Worm (Caenorhabditis elegans) whole organism, young adult: ENCODE results near the gene nprl-2.
A peak's percentile ranks its signal among the peaks of the same experiment; 100 is the strongest.

Experiments
- B0035.1 ChIP-seq: sonication (generic microtip); optimal IDR thresholded peaks from 2 replicates; lab custom pipeline; 2016; ENCODE audit warnings: missing genetic modification characterization, mild to moderate bottlenecking, missing compliant biosample characterization, missing genotype, missing genetic modification reagents
- C17E4.6 ChIP-seq: fragments of 200-800 bp; sonication (Bioruptor generic); IDR thresholded peaks from 2 replicates; pipeline ENCODE4 v1.3.6; 2022; ENCODE audit warnings: missing genetic modification reagents, missing genetic modification characterization, missing compliant biosample characterization
- F37B4.10 ChIP-seq: fragments of 200-800 bp; sonication (Bioruptor generic); IDR thresholded peaks from 2 replicates; pipeline ENCODE4 v1.3.6; 2022; ENCODE audit warnings: missing genetic modification characterization, missing compliant biosample characterization
- F49E8.2 ChIP-seq: sonication (generic microtip); optimal IDR thresholded peaks from 3 replicates; lab custom pipeline; 2017; ENCODE audit warnings: missing genetic modification characterization, mild to moderate bottlenecking, missing compliant biosample characterization, antibody characterized with exemption, moderate library complexity; ENCODE audit not compliant: insufficient read depth
- F57C9.4 ChIP-seq: sonication (generic microtip); optimal IDR thresholded peaks from 2 replicates; lab custom pipeline; 2017; ENCODE audit warnings: mild to moderate bottlenecking, missing genetic modification characterization, missing compliant biosample characterization
- K11D2.4 ChIP-seq: fragments of 200-800 bp; sonication (Bioruptor generic); IDR thresholded peaks from 2 replicates; pipeline ENCODE4 v1.3.6; 2022; ENCODE audit warnings: missing genetic modification reagents, missing genetic modification characterization, missing compliant biosample characterization
- T07F8.4 ChIP-seq: sonication (generic microtip); optimal IDR thresholded peaks from 2 replicates; lab custom pipeline; 2016; ENCODE audit warnings: mild to moderate bottlenecking, missing genetic modification characterization, moderate library complexity, missing compliant biosample characterization
- ama-1 ChIP-seq, 3 experiments: fragments of 150-350 bp in 1 of 3; sonication (generic microtip) in 2 of 3; optimal IDR thresholded peaks; 2 replicates each; lab custom pipeline; 2014 to 2018; ENCODE audit warnings: missing biosample characterization in 2 of 3, missing genetic modification characterization in 2 of 3, missing genetic modification reagents in 2 of 3
- attf-3 ChIP-seq: fragments of 200-800 bp; sonication (Bioruptor generic); conservative IDR thresholded peaks from 2 replicates; pipeline ENCODE4 v1.3.6; 2022; ENCODE audit warnings: missing genetic modification reagents, missing genetic modification characterization, missing compliant biosample characterization
- attf-5 ChIP-seq: fragments of 200-800 bp; sonication (Bioruptor generic); optimal IDR thresholded peaks from 2 replicates; lab custom pipeline; 2018; ENCODE audit warnings: mild to moderate bottlenecking, missing genetic modification characterization, missing compliant biosample characterization
- ceh-58 ChIP-seq: fragments of 200-800 bp; sonication (Bioruptor generic); IDR thresholded peaks from 2 replicates; pipeline ENCODE4 v1.3.6; 2022; ENCODE audit warnings: missing genetic modification characterization, missing compliant biosample characterization
- chd-7 ChIP-seq: sonication (generic microtip); optimal IDR thresholded peaks from 2 replicates; lab custom pipeline; 2016; ENCODE audit warnings: mild to moderate bottlenecking, missing genetic modification characterization, moderate library complexity, missing compliant biosample characterization
- die-1 ChIP-seq: sonication (generic microtip); optimal IDR thresholded peaks from 2 replicates; lab custom pipeline; 2016; ENCODE audit warnings: missing genotype, mild to moderate bottlenecking, missing genetic modification characterization, missing compliant biosample characterization
- dox-1 ChIP-seq: fragments of 200-800 bp; sonication (Bioruptor generic); IDR thresholded peaks from 2 replicates; pipeline ENCODE4 v1.3.6; 2022; ENCODE audit warnings: missing genetic modification reagents, missing genetic modification characterization, missing compliant biosample characterization
- dpff-1 ChIP-seq: sonication (generic microtip); optimal IDR thresholded peaks from 2 replicates; lab custom pipeline; 2017; ENCODE audit warnings: mild to moderate bottlenecking, missing genetic modification characterization, missing compliant biosample characterization
- dpl-1 ChIP-seq: fragments of 150-350 bp; optimal IDR thresholded peaks from 2 replicates; lab custom pipeline; 2014; ENCODE audit warnings: missing biosample characterization, missing genetic modification reagents, missing genetic modification characterization
- egl-44 ChIP-seq: fragments of 200-800 bp; sonication (Bioruptor generic); IDR thresholded peaks from 2 replicates; pipeline ENCODE4 v1.3.6; 2022; ENCODE audit warnings: missing genetic modification reagents, missing genetic modification characterization, missing compliant biosample characterization
- fkh-3 ChIP-seq: sonication (generic microtip); optimal IDR thresholded peaks from 2 replicates; lab custom pipeline; 2016; ENCODE audit warnings: mild to moderate bottlenecking, missing genetic modification characterization, missing compliant biosample characterization
- hlh-12 ChIP-seq: sonication (generic microtip); optimal IDR thresholded peaks from 2 replicates; lab custom pipeline; 2016; ENCODE audit warnings: missing genetic modification characterization, missing compliant biosample characterization
- hmg-1.2 ChIP-seq: fragments of 200-800 bp; sonication (Bioruptor generic); IDR thresholded peaks from 2 replicates; pipeline ENCODE4 v1.3.6; 2022; ENCODE audit warnings: missing genetic modification reagents, missing genetic modification characterization, missing compliant biosample characterization
- lag-1 ChIP-seq: fragments of 200-800 bp; sonication (Bioruptor generic); IDR thresholded peaks from 2 replicates; pipeline ENCODE4 v1.3.6; 2022; ENCODE audit warnings: missing genetic modification reagents, missing genetic modification characterization, missing compliant biosample characterization
- let-526 ChIP-seq: fragments of 200-800 bp; sonication (Bioruptor generic); IDR thresholded peaks from 2 replicates; pipeline ENCODE4 v1.3.6; 2022; ENCODE audit warnings: missing genetic modification reagents, missing genetic modification characterization, missing compliant biosample characterization
- madf-10 ChIP-seq: sonication (generic microtip); optimal IDR thresholded peaks from 2 replicates; lab custom pipeline; 2016; ENCODE audit warnings: mild to moderate bottlenecking, missing genetic modification characterization, missing compliant biosample characterization
- mes-4 ChIP-seq: sonication (generic microtip); optimal IDR thresholded peaks from 2 replicates; lab custom pipeline; 2016; ENCODE audit warnings: missing genotype, missing genetic modification characterization, missing compliant biosample characterization
- nfya-2 ChIP-seq: fragments of 200-800 bp; sonication (Bioruptor generic); IDR thresholded peaks from 2 replicates; pipeline ENCODE4 v1.3.6; 2022; ENCODE audit warnings: missing genetic modification reagents, missing genetic modification characterization, missing compliant biosample characterization
- rcor-1 ChIP-seq: fragments of 200-800 bp; sonication (Bioruptor generic); IDR thresholded peaks from 2 replicates; pipeline ENCODE4 v1.3.6; 2022; ENCODE audit warnings: missing genetic modification reagents, missing genetic modification characterization, missing compliant biosample characterization
- sdz-38 ChIP-seq: sonication (generic microtip); optimal IDR thresholded peaks from 2 replicates; lab custom pipeline; 2016; ENCODE audit warnings: missing genotype, missing genetic modification characterization, missing compliant biosample characterization
- snpc-1.1 ChIP-seq: sonication (generic microtip); optimal IDR thresholded peaks from 2 replicates; lab custom pipeline; 2017; ENCODE audit warnings: missing genetic modification characterization, mild to moderate bottlenecking, missing compliant biosample characterization, antibody characterized with exemption, moderate library complexity, missing genotype, missing genetic modification reagents; ENCODE audit not compliant: insufficient read depth
- snpc-4 ChIP-seq, 5 experiments: fragments of 150-350 bp in 1 of 5; sonication (generic microtip) in 4 of 5; optimal IDR thresholded peaks; 2 replicates each; lab custom pipeline; 2014 to 2018; ENCODE audit warnings: missing genetic modification characterization in 5 of 5, missing biosample characterization in 3 of 5, antibody characterized with exemption in 2 of 5, mild to moderate bottlenecking in 2 of 5, missing compliant biosample characterization in 2 of 5, missing genotype in 2 of 5, moderate library complexity in 2 of 5, missing genetic modification reagents in 1 of 5
- tbp1 ChIP-seq: fragments of 200-800 bp; sonication (Bioruptor generic); optimal IDR thresholded peaks from 2 replicates; lab custom pipeline; 2018; ENCODE audit warnings: mild to moderate bottlenecking, missing genetic modification characterization, missing compliant biosample characterization
- unc-130 ChIP-seq: sonication (generic microtip); optimal IDR thresholded peaks from 2 replicates; lab custom pipeline; 2016; ENCODE audit warnings: missing genetic modification reagents, missing genetic modification characterization, missing compliant biosample characterization
- xnd-1 ChIP-seq: sonication (generic microtip); optimal IDR thresholded peaks from 2 replicates; lab custom pipeline; 2016; ENCODE audit warnings: missing genotype, missing genetic modification reagents, missing genetic modification characterization, missing compliant biosample characterization
- ztf-3 ChIP-seq: fragments of 200-800 bp; sonication (Bioruptor generic); optimal IDR thresholded peaks from 2 replicates; lab custom pipeline; 2018; ENCODE audit warnings: mild to moderate bottlenecking, missing genetic modification characterization, missing compliant biosample characterization
- ztf-6 ChIP-seq: fragments of 200-800 bp; sonication (Bioruptor generic); IDR thresholded peaks from 2 replicates; pipeline ENCODE4 v1.3.6; 2022; ENCODE audit warnings: missing genetic modification reagents, missing genetic modification characterization, missing compliant biosample characterization

The nprl-2 gene

DNA sequence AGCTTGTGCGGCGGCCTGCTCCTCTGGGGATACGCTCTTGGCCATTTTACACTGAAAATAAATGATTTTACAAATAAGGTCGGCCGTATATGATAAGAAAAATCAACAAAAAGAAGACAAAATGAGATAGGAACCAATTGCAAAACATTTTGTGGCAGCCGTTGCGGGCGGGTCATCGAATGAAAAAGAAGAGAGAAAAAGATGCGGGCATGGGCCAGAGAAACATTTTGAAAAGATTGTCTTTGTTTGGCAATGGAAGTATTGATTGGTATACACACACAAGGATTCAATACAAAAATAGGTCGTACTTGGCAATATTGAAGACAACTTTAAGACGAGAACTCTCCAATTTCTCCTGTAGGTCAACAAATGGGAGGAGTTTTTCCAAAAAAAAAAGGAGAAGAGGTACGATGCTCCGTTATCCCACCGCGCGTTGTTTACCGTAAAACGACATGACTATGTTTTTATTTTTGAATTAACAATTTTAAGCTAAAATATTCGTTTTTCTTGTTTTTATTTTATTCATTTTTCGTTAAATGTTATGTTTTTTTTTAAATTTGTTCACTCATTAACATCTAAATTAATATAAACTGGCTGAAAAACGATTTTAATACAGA, 43.9 kb upstream of the nprl-2 start, which contains the start of the genes plc-4 and R05G6.4:
TSS of gene plc-4 (minus strand) at position 51 of the 617 bp plus-strand sequence.
TSS of gene R05G6.4 (plus strand) at position 617 of the 617 bp plus-strand sequence.
- TF ChIP-seq dox-1 (no peak), snpc-1.1 (no peak), attf-5 (GFP tag; lab: Kevin White, UChicago) (peak; percentile 7), ama-1 (optimal IDR thresholded peaks at IDR 0.05; lab: Kevin White, UChicago) (no peak), ama-1 (GFP tag; optimal IDR thresholded peaks at IDR 0.05; lab: Kevin White, UChicago) (no peak), F57C9.4 (tag; lab: Kevin White, UChicago) (no peak), snpc-4 (GFP tag; optimal IDR thresholded peaks at IDR 0.05; lab: Kevin White, UChicago) (no peak), snpc-4 (tag; optimal IDR thresholded peaks at IDR 0.05; lab: Kevin White, UChicago) (no peak), attf-3 (GFP tag; lab: Robert Waterston, UW) (peak; percentile 94), nfya-2 (GFP tag; lab: Robert Waterston, UW) (no peak), madf-10 (tag; lab: Kevin White, UChicago) (no peak), egl-44 (GFP tag; lab: Robert Waterston, UW) (no peak), hlh-12 (tag; lab: Kevin White, UChicago) (no peak)

- no peak for TF ChIP-seq ztf-6 (GFP tag; lab: Robert Waterston, UW)
- no peak for TF ChIP-seq ztf-3 (GFP tag; lab: Kevin White, UChicago)
- TF ChIP-seq sdz-38: no peak
- no peak for TF ChIP-seq chd-7 (tag; lab: Kevin White, UChicago)
- no peak for TF ChIP-seq B0035.1 (tag; lab: Kevin White, UChicago)
- TF ChIP-seq snpc-1.1: no peak
- no peak for TF ChIP-seq unc-130 (GFP tag; lab: Kevin White, UChicago)
Measured at ce11 chrIV:7516167-7516566, 40.4 kb upstream of the nprl-2 start, which contains the start of the genes R05G6.9 and R05G6.3. R05G6.9 (minus strand) TSS chrIV:7516267. R05G6.3 (plus strand) TSS chrIV:7516552.

ce11 chrIV:7520258-7520657, 36.4 kb upstream of the nprl-2 start:
- TF ChIP-seq F37B4.10 (GFP tag; lab: Robert Waterston, UW) (no peak), B0035.1 (tag; lab: Kevin White, UChicago) (no peak), ztf-3 (GFP tag; lab: Kevin White, UChicago) (no peak), mes-4 (tag; lab: Kevin White, UChicago) (no peak), C17E4.6 (GFP tag; lab: Robert Waterston, UW) (no peak), F49E8.2 (tag; lab: Kevin White, UChicago) (no peak), hmg-1.2 (no peak), let-526 (no peak), lag-1 (GFP tag; lab: Robert Waterston, UW) (no peak), T07F8.4 (no peak), dpl-1 (GFP tag; lab: Kevin White, UChicago) (no peak), tbp1 (GFP tag; lab: Kevin White, UChicago) (no peak), die-1 (no peak), fkh-3 (no peak), xnd-1 (no peak), ceh-58 (GFP tag; lab: Robert Waterston, UW) (no peak), dpff-1 (no peak), K11D2.4 (GFP tag; lab: Robert Waterston, UW) (no peak), rcor-1 (GFP tag; lab: Robert Waterston, UW) (no peak)
- TF ChIP-seq, all 124 proteins: peak for 0
